Worm (Caenorhabditis elegans): Measurements from ENCODE around the gene C46A5.4.

DNA sequence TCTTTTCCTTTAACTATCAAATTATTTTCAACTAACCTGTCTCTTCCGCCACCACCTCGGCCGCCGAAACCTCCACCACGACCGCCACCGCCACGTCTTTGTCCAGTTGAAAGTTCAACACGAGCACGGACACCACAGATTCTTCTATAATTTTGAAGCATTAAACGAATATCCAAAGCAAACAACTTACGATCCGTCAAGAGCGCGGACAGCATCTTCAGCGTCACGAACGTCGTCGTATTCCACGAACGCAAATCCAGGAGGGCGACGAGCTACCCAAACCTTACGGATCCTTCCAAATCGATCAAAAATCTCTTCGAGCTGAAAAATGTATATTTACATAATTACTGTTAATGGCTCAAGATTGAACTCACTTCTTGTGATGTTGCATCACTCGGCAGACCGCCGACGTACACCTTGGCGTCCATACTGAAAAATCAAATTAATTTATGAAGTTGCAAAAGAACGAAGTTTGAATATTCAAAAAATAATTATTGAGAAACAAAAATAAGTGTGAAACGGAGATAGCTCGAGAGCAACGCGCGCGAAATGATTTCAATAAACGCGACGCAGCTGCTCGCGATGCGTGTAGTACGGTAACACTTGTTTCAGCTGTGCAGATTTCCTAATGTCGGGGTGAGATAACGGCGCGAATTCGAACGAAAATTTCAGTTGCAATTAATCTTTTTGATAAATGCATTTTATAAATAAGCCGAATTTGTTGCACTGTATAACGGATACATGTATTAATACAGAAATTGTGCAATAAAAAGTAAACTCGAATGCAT, 33.9 kb upstream of the C46A5.4 start, which contains the start of gene rsp-6:
- TF ChIP-seq nhr-76 (tag; optimal IDR thresholded peaks at IDR 0.05) (no peak), snpc-4 (tag; optimal IDR thresholded peaks at IDR 0.05) (no peak), pha-4 (tag; optimal IDR thresholded peaks at IDR 0.05) (peak; percentile 94), unc-39 (tag; optimal IDR thresholded peaks at IDR 0.05) (no peak), ceh-83 (GFP tag; optimal IDR thresholded peaks at IDR 0.05) (no peak), nhr-237 (tag; optimal IDR thresholded peaks at IDR 0.05) (peak; percentile 86), elt-1 (tag; optimal IDR thresholded peaks at IDR 0.05; ENCODE audit: borderline replicate concordance, insufficient read depth) (peak; percentile 30), blmp-1 (tag; optimal IDR thresholded peaks at IDR 0.05) (no peak)

All from whole organism, mixed stage, embryonic.